Worm (Caenorhabditis elegans) whole organism, midembryonic: ENCODE results near the gene arid-1.

ENCODE experiments used
- T22C8.4 ChIP-seq: fragments of 200-800 bp; sonication (Bioruptor generic); IDR thresholded peaks from 2 replicates; pipeline ENCODE4 v1.3.6; 2022; ENCODE audit warnings: missing genetic modification characterization, missing compliant biosample characterization
- flt-1 ChIP-seq: fragments of 200-800 bp; sonication (Bioruptor generic); IDR thresholded peaks from 2 replicates; pipeline ENCODE4 v1.3.6; 2022; ENCODE audit warnings: missing genetic modification characterization, missing compliant biosample characterization
- med-1 ChIP-seq: sonication (generic microtip); optimal IDR thresholded peaks from 2 replicates; lab custom pipeline; 2017; ENCODE audit warnings: missing genetic modification characterization, mild to moderate bottlenecking, missing compliant biosample characterization, antibody characterized with exemption, missing genetic modification reagents; ENCODE audit not compliant: insufficient read depth
- ref-1 ChIP-seq: fragments of 200-800 bp; sonication (Bioruptor generic); conservative IDR thresholded peaks from 2 replicates; pipeline ENCODE4 v1.3.6; 2022; ENCODE audit warnings: missing genetic modification reagents, missing genetic modification characterization, missing compliant biosample characterization
- tab-1 ChIP-seq: fragments of 200-800 bp; sonication (Bioruptor generic); IDR thresholded peaks from 2 replicates; pipeline ENCODE4 v1.3.6; 2022; ENCODE audit warnings: missing genetic modification characterization, missing compliant biosample characterization
- ztf-23 ChIP-seq: fragments of 200-800 bp; sonication (Bioruptor generic); IDR thresholded peaks from 2 replicates; pipeline ENCODE4 v1.3.6; 2022; ENCODE audit warnings: missing genetic modification reagents, missing genetic modification characterization, missing compliant biosample characterization

ce11 chrV:144794-145193, 41.2 kb upstream of the arid-1 start, which contains the start of gene srh-82:
- TF ChIP-seq ztf-23 (no peak), T22C8.4 (GFP tag; lab: Robert Waterston, UW) (no peak), ref-1 (GFP tag; lab: Robert Waterston, UW) (no peak), flt-1 (GFP tag; lab: Robert Waterston, UW) (no peak), tab-1 (GFP tag; lab: Robert Waterston, UW) (no peak), med-1 (GFP tag; lab: Kevin White, UChicago) (no peak)
